Fruit fly (Drosophila melanogaster) whole organism, embryonic: ENCODE measurements around the gene t-Grip84.
A peak's percentile ranks its signal among the peaks of the same experiment; 100 is the strongest.

ENCODE experiments used
- C15 ChIP-seq: fragments of 200-800 bp; sonication (Bioruptor generic); IDR thresholded peaks from 3 replicates; pipeline ENCODE4 v1.3.6; 2022; ENCODE audit warnings: missing biosample characterization, missing genetic modification characterization
- CG10267 ChIP-seq: fragments of 200-800 bp; sonication (Bioruptor generic); optimal IDR thresholded peaks from 2 replicates; lab custom pipeline; 2018; ENCODE audit warnings: missing biosample characterization, mild to moderate bottlenecking, missing genetic modification characterization, moderate library complexity
- CG10366 ChIP-seq: fragments of 200-800 bp; sonication (Bioruptor generic); IDR thresholded peaks from 2 replicates; pipeline ENCODE4 v1.3.6; 2022; ENCODE audit warnings: missing biosample characterization, missing genetic modification characterization
- CG11560 ChIP-seq: fragments of 200-800 bp; sonication (Bioruptor generic); IDR thresholded peaks from 3 replicates; pipeline ENCODE4 v1.3.6; 2022; ENCODE audit warnings: missing biosample characterization, missing genetic modification characterization
- CG12219 ChIP-seq: fragments of 200-800 bp; sonication (Bioruptor generic); optimal IDR thresholded peaks from 3 replicates; lab custom pipeline; 2018; ENCODE audit warnings: missing biosample characterization, mild to moderate bottlenecking, missing genetic modification characterization
- CG13123 ChIP-seq: fragments of 200-800 bp; sonication (Bioruptor generic); optimal IDR thresholded peaks from 2 replicates; lab custom pipeline; 2016; ENCODE audit warnings: missing biosample characterization, missing genetic modification characterization
- CG13287 ChIP-seq: fragments of 200-800 bp; sonication (Bioruptor generic); IDR thresholded peaks from 2 replicates; pipeline ENCODE4 v1.3.6; 2022; ENCODE audit warnings: missing biosample characterization, missing genetic modification characterization; ENCODE audit not compliant: partially characterized antibody
- CG14014 ChIP-seq: fragments of 200-800 bp; sonication (Bioruptor generic); IDR thresholded peaks from 2 replicates; pipeline ENCODE4 v1.3.6; 2022; ENCODE audit warnings: missing biosample characterization, missing genetic modification characterization
- CG14965 ChIP-seq: fragments of 200-800 bp; sonication (Bioruptor generic); optimal IDR thresholded peaks from 2 replicates; lab custom pipeline; 2016; ENCODE audit warnings: missing biosample characterization, missing genetic modification characterization, borderline replicate concordance
- CG1602 ChIP-seq: fragments of 200-800 bp; sonication (Bioruptor generic); optimal IDR thresholded peaks from 3 replicates; lab custom pipeline; 2016; ENCODE audit warnings: missing biosample characterization, missing genetic modification characterization
- CG1603 ChIP-seq: fragments of 200-800 bp; sonication (Bioruptor generic); optimal IDR thresholded peaks from 2 replicates; lab custom pipeline; 2019; ENCODE audit warnings: missing biosample characterization, mild to moderate bottlenecking, missing genetic modification characterization, moderate library complexity
- CG16813 ChIP-seq: fragments of 200-800 bp; sonication (Bioruptor generic); IDR thresholded peaks from 3 replicates; pipeline ENCODE4 v1.3.6; 2022; ENCODE audit warnings: missing biosample characterization, missing genetic modification characterization; ENCODE audit not compliant: partially characterized antibody
- CG17385 ChIP-seq: fragments of 200-800 bp; sonication (Bioruptor generic); optimal IDR thresholded peaks from 3 replicates; lab custom pipeline; 2018; ENCODE audit warnings: missing biosample characterization, mild to moderate bottlenecking, missing genetic modification characterization
- CG30403 ChIP-seq: fragments of 200-800 bp; sonication (Bioruptor generic); optimal IDR thresholded peaks from 3 replicates; lab custom pipeline; 2016; ENCODE audit warnings: missing biosample characterization, missing genetic modification characterization
- CG3163 ChIP-seq: fragments of 200-800 bp; sonication (Bioruptor generic); optimal IDR thresholded peaks from 3 replicates; lab custom pipeline; 2016; ENCODE audit warnings: missing biosample characterization, missing genetic modification characterization
- CG33213 ChIP-seq: fragments of 200-800 bp; sonication (Bioruptor generic); optimal IDR thresholded peaks from 3 replicates; lab custom pipeline; 2016; ENCODE audit warnings: missing biosample characterization, missing genetic modification characterization
- CG3726 ChIP-seq: fragments of 200-800 bp; sonication (Bioruptor generic); IDR thresholded peaks from 3 replicates; pipeline ENCODE4, ENCODE4 v1.3.6; 2022; ENCODE audit warnings: missing biosample characterization, missing genetic modification characterization
- CG3847 ChIP-seq: fragments of 200-800 bp; sonication (Bioruptor generic); IDR thresholded peaks from 2 replicates; pipeline ENCODE4 v1.3.6; 2022; ENCODE audit warnings: missing biosample characterization, missing genetic modification characterization
- CG7839 ChIP-seq: fragments of 200-800 bp; sonication (Bioruptor generic); optimal IDR thresholded peaks from 3 replicates; lab custom pipeline; 2018; ENCODE audit warnings: missing biosample characterization, mild to moderate bottlenecking, missing genetic modification characterization, moderate library complexity
- CG8089 ChIP-seq: fragments of 200-800 bp; sonication (Bioruptor generic); optimal IDR thresholded peaks from 3 replicates; lab custom pipeline; 2016; ENCODE audit warnings: missing biosample characterization, missing genetic modification characterization
- CG8944 ChIP-seq: fragments of 200-800 bp; sonication (Bioruptor generic); optimal IDR thresholded peaks from 3 replicates; lab custom pipeline; 2016; ENCODE audit warnings: missing biosample characterization, missing genetic modification characterization
- CG9215 ChIP-seq: fragments of 200-800 bp; sonication (Bioruptor generic); IDR thresholded peaks from 2 replicates; pipeline ENCODE4 v1.3.6; 2022; ENCODE audit warnings: missing biosample characterization, missing genetic modification characterization
- D19A ChIP-seq: fragments of 200-800 bp; optimal IDR thresholded peaks from 3 replicates; lab custom pipeline; 2019; ENCODE audit warnings: missing biosample characterization, mild to moderate bottlenecking, missing genetic modification characterization, moderate library complexity
- Dbx ChIP-seq: fragments of 200-800 bp; sonication (Bioruptor generic); IDR thresholded peaks from 3 replicates; pipeline ENCODE4 v1.3.6; 2022; ENCODE audit warnings: missing biosample characterization, missing genetic modification characterization
- Doc3 ChIP-seq: fragments of 200-800 bp; sonication (Bioruptor generic); IDR thresholded peaks from 3 replicates; pipeline ENCODE4 v1.3.6; 2022; ENCODE audit warnings: missing biosample characterization, missing genetic modification characterization; ENCODE audit not compliant: partially characterized antibody
- Drgx ChIP-seq: fragments of 200-800 bp; sonication (Bioruptor generic); IDR thresholded peaks from 2 replicates; pipeline ENCODE4 v1.3.6; 2022; ENCODE audit warnings: missing biosample characterization, missing genetic modification characterization
- ERR ChIP-seq: fragments of 200-800 bp; sonication (Bioruptor generic); optimal IDR thresholded peaks from 2 replicates; lab custom pipeline; 2016; ENCODE audit warnings: missing biosample characterization, missing genetic modification characterization
- Eip74EF ChIP-seq, 2 experiments: fragments of 200-800 bp in 1 of 2; fragments of >200 bp in 1 of 2; sonication (Bioruptor generic) in 1 of 2; optimal IDR thresholded peaks; 2 replicates each; lab custom pipeline; 2017 to 2019; ENCODE audit warnings: missing biosample characterization in 2 of 2, missing genetic modification characterization in 2 of 2, mild to moderate bottlenecking in 1 of 2, moderate library complexity in 1 of 2
- Lim3 ChIP-seq: fragments of 200-800 bp; sonication (Bioruptor generic); IDR thresholded peaks from 2 replicates; pipeline ENCODE4 v1.3.6; 2022; ENCODE audit warnings: missing biosample characterization, missing genetic modification characterization
- Mes4 ChIP-seq: fragments of 200-800 bp; sonication (Bioruptor generic); optimal IDR thresholded peaks from 2 replicates; lab custom pipeline; 2016; ENCODE audit warnings: missing biosample characterization, missing genetic modification characterization
- NFAT ChIP-seq: fragments of 200-800 bp; sonication (Bioruptor generic); IDR thresholded peaks from 2 replicates; pipeline ENCODE4 v1.3.6; 2022; ENCODE audit warnings: missing biosample characterization, missing genetic modification characterization
- Ptx1 ChIP-seq: fragments of 200-800 bp; sonication (Bioruptor generic); IDR thresholded peaks from 2 replicates; pipeline ENCODE4 v1.3.6; 2022; ENCODE audit warnings: missing biosample characterization, missing genetic modification characterization
- TFAM ChIP-seq: fragments of 200-800 bp; sonication (Bioruptor generic); optimal IDR thresholded peaks from 2 replicates; lab custom pipeline; 2017; ENCODE audit warnings: missing biosample characterization, missing genetic modification characterization, inconsistent platforms
- Taf1 ChIP-seq: fragments of 200-800 bp; sonication (Bioruptor generic); IDR thresholded peaks from 2 replicates; pipeline ENCODE4 v1.3.6; 2022; ENCODE audit warnings: missing biosample characterization, missing genetic modification characterization
- Xbp1 ChIP-seq: fragments of 200-800 bp; sonication (Bioruptor generic); optimal IDR thresholded peaks from 3 replicates; lab custom pipeline; 2016; ENCODE audit warnings: missing biosample characterization, mild to moderate bottlenecking, missing genetic modification characterization
- ara ChIP-seq: fragments of 200-800 bp; sonication (Bioruptor generic); IDR thresholded peaks from 2 replicates; pipeline ENCODE4 v1.3.6; 2022; ENCODE audit warnings: missing biosample characterization, missing genetic modification characterization
- bab2 ChIP-seq: fragments of 200-800 bp; sonication (Bioruptor generic); optimal IDR thresholded peaks from 2 replicates; lab custom pipeline; 2016; ENCODE audit warnings: missing biosample characterization, missing genetic modification characterization
- bsh ChIP-seq, 2 experiments: fragments of 200-800 bp; sonication (Bioruptor generic); optimal IDR thresholded peaks; 2 replicates each; lab custom pipeline; 2017 to 2018; ENCODE audit warnings: mild to moderate bottlenecking in 2 of 2, missing biosample characterization in 2 of 2, missing genetic modification characterization in 2 of 2, moderate library complexity in 1 of 2
- cas ChIP-seq: fragments of 200-800 bp; sonication (Bioruptor generic); IDR thresholded peaks from 2 replicates; pipeline ENCODE4 v1.3.6; 2022; ENCODE audit warnings: missing biosample characterization, missing genetic modification characterization
- cg ChIP-seq: fragments of 200-800 bp; sonication (Bioruptor generic); optimal IDR thresholded peaks from 3 replicates; lab custom pipeline; 2019; ENCODE audit warnings: missing biosample characterization, mild to moderate bottlenecking, missing genetic modification characterization, moderate library complexity
- danr ChIP-seq: fragments of 200-800 bp; sonication (Bioruptor generic); IDR thresholded peaks from 2 replicates; pipeline ENCODE4 v1.3.6; 2022; ENCODE audit warnings: missing biosample characterization, missing genetic modification characterization
- dmrt99B ChIP-seq: fragments of 200-800 bp; sonication (Bioruptor generic); optimal IDR thresholded peaks from 2 replicates; lab custom pipeline; 2018; ENCODE audit warnings: missing biosample characterization, mild to moderate bottlenecking, missing genetic modification characterization, moderate library complexity
- inv ChIP-seq: fragments of 200-800 bp; sonication (Bioruptor generic); IDR thresholded peaks from 2 replicates; pipeline ENCODE4 v1.3.6; 2022; ENCODE audit warnings: missing biosample characterization, missing genetic modification characterization; ENCODE audit not compliant: partially characterized antibody
- lab ChIP-seq: fragments of 200-800 bp; sonication (Bioruptor generic); optimal IDR thresholded peaks from 3 replicates; lab custom pipeline; 2017; ENCODE audit warnings: missing biosample characterization, missing genetic modification characterization, mild to moderate bottlenecking, moderate library complexity, missing genetic modification reagents
- pita ChIP-seq: fragments of 200-800 bp; sonication (Bioruptor generic); optimal IDR thresholded peaks from 2 replicates; lab custom pipeline; 2017; ENCODE audit warnings: missing biosample characterization, mild to moderate bottlenecking, missing genetic modification characterization
- psq ChIP-seq: fragments of 200-800 bp; sonication (Bioruptor generic); optimal IDR thresholded peaks from 2 replicates; lab custom pipeline; 2017; ENCODE audit warnings: missing biosample characterization, missing genetic modification characterization
- ranshi ChIP-seq: fragments of 200-800 bp; sonication (Bioruptor generic); IDR thresholded peaks from 2 replicates; pipeline ENCODE4 v1.3.6; 2022; ENCODE audit warnings: missing biosample characterization, missing genetic modification characterization
- tgo ChIP-seq: fragments of 200-800 bp; sonication (Bioruptor generic); IDR thresholded peaks from 3 replicates; pipeline ENCODE4 v1.3.6; 2022; ENCODE audit warnings: missing biosample characterization, missing genetic modification characterization
- wdn ChIP-seq: fragments of 200-800 bp; sonication (Bioruptor generic); IDR thresholded peaks from 2 replicates; pipeline ENCODE4 v1.3.6; 2022; ENCODE audit warnings: missing biosample characterization, missing genetic modification characterization
- zfh1 ChIP-seq: fragments of 200-800 bp; sonication (Bioruptor generic); IDR thresholded peaks from 3 replicates; pipeline ENCODE4 v1.3.6; 2022; ENCODE audit warnings: missing biosample characterization, missing genetic modification characterization

Gene t-Grip84

DNA sequence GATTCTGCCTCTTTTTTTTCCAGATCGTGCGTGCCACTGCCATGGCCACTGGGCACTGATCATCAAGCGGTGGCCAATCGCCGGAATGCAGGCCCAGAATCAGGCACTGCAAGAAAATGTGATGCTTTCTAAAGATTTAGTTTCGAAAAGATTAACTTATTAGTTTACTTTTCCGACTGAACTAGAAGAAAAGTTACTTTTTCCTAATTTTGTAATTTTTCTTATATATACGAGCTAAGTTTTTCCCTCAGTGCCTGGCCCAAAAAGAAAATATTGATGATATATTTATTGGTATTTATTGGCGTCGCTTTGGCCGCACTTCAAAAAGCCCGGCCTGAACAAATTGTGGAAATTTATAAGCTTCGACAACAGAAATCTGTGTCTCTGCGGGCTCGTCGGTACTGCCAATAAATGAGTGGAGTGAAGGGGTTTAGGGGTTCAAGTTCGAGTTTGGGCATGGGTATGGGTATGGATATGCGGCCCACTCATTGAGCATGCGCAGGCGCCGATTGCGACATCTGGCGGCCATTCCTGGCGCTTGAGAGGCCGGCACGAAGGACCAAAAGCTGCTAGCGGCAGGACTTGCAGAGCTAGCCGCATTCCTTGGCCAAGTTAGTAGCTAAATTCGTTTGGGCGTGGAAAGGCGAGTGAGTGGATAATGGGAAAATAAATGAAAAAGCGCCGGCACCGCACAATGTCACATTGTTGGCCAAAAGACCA is 10.5 kb upstream of the t-Grip84 start (continued):
- TF ChIP-seq Dbx (GFP tag; lab: Robert Waterston, UW) (no peak), CG10267 (no peak), CG17385 (no peak), CG1602 (GFP tag; lab: Kevin White, UChicago) (no peak), Doc3 (no peak), cas (GFP tag; lab: Robert Waterston, UW) (no peak), Ptx1 (peak; percentile 59), NFAT (no peak), CG13123 (GFP tag; lab: Kevin White, UChicago) (no peak), dmrt99B (tag; lab: Kevin White, UChicago) (peak; percentile 39), CG10366 (GFP tag; lab: Robert Waterston, UW) (peak; percentile 49), CG3847 (no peak), psq (GFP tag; lab: Kevin White, UChicago) (no peak), C15 (GFP tag; lab: Robert Waterston, UW) (no peak), danr (GFP tag; lab: Robert Waterston, UW) (no peak), CG9215 (GFP tag; lab: Robert Waterston, UW) (no peak)

DNA sequence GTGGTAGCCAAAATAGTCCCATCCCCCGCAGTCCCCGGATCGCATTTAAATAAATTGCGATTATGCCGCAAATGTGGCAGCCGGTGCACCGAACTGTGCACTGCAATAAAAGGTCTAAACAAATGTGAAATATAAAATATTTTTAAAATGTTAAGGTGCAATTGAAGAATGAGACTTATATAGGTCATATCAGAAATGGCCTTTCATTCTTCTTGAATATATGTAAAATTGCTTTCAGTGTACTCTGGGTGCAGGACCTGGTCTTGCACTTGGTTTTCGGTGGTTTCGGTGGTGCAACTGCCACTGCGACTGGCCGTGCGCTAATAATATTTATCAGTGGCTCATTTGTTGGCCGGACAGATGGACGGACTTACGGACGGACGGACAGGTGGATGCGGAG is 7.5 kb upstream of the t-Grip84 start:
- TF ChIP-seq CG11560 (tag; lab: Robert Waterston, UW) (no peak), CG8089 (GFP tag; lab: Kevin White, UChicago) (no peak), CG30403 (GFP tag; lab: Kevin White, UChicago) (no peak), ERR (GFP tag; lab: Kevin White, UChicago) (no peak), bab2 (no peak), Taf1 (no peak), CG8944 (GFP tag; lab: Kevin White, UChicago) (no peak), Eip74EF (GFP tag; optimal IDR thresholded peaks at IDR 0.05; lab: Kevin White, UChicago) (no peak), D19A (no peak), CG33213 (GFP tag; lab: Kevin White, UChicago) (no peak), CG7839 (no peak), wdn (GFP tag; lab: Robert Waterston, UW) (no peak), pita (GFP tag; lab: Kevin White, UChicago) (no peak), ranshi (GFP tag; lab: Robert Waterston, UW) (peak; percentile 7; the same call in 1 of the 2 replicates), cg (GFP tag; lab: Kevin White, UChicago) (no peak), CG14014 (GFP tag; lab: Robert Waterston, UW) (no peak), TFAM (GFP tag; lab: Kevin White, UChicago) (no peak), ara (GFP tag; lab: Robert Waterston, UW) (0 out of 2 replicates have a peak, but pooled peaks have one; percentile 25), Lim3 (GFP tag; lab: Robert Waterston, UW) (no peak), CG12219 (GFP tag; lab: Kevin White, UChicago) (no peak), CG13287 (GFP tag; lab: Robert Waterston, UW) (no peak), Xbp1 (no peak), zfh1 (GFP tag; lab: Robert Waterston, UW) (0 out of 3 replicates have a peak, but pooled peaks have one; percentile 37), bsh (GFP tag; optimal IDR thresholded peaks at IDR 0.05; lab: Kevin White, UChicago) (no peak), CG16813 (GFP tag; lab: Robert Waterston, UW) (no peak), tgo (GFP tag; lab: Robert Waterston, UW) (no peak), Mes4 (GFP tag; lab: Kevin White, UChicago) (no peak), inv (GFP tag; lab: Robert Waterston, UW) (no peak), cas (GFP tag; lab: Robert Waterston, UW) (no peak), CG17385 (no peak), CG3163 (GFP tag; lab: Kevin White, UChicago) (no peak), lab (GFP tag; lab: Kevin White, UChicago) (no peak), CG1603 (tag; lab: Kevin White, UChicago) (no peak), CG3726 (GFP tag; lab: Robert Waterston, UW) (0 out of 3 replicates have a peak, but pooled peaks have one; percentile 42), CG14965 (GFP tag; lab: Kevin White, UChicago) (no peak), Drgx (GFP tag; lab: Robert Waterston, UW) (peak; percentile 79)
